Worm (Caenorhabditis elegans) whole organism, L4 larva: Measurements from ENCODE around the gene Y116A8A.2.

Source experiments
- F10B5.3 ChIP-seq: sonication (generic microtip); optimal IDR thresholded peaks from 2 replicates; lab custom pipeline; 2016; ENCODE audit warnings: mild to moderate bottlenecking, missing genetic modification characterization, missing compliant biosample characterization
- F26F4.8 ChIP-seq: fragments of 200-800 bp; sonication (Bioruptor generic); conservative IDR thresholded peaks from 2 replicates; pipeline ENCODE4 v1.3.6; 2022; ENCODE audit warnings: missing genetic modification characterization, missing compliant biosample characterization
- F44E2.7 ChIP-seq: fragments of 200-800 bp; sonication (Bioruptor generic); IDR thresholded peaks from 2 replicates; pipeline ENCODE4 v2.1.2; 2022; ENCODE audit warnings: missing genetic modification characterization, missing compliant biosample characterization
- Y105C5A.15 ChIP-seq: fragments of 200-800 bp; sonication (Bioruptor generic); IDR thresholded peaks from 2 replicates; pipeline ENCODE4 v1.3.6; 2022; ENCODE audit warnings: missing genetic modification characterization, missing compliant biosample characterization
- Y48G9A.11 ChIP-seq: fragments of 200-800 bp; sonication (Bioruptor generic); IDR thresholded peaks from 2 replicates; pipeline ENCODE4 v1.3.6; 2022; ENCODE audit warnings: missing genetic modification reagents, missing genetic modification characterization, missing compliant biosample characterization
- Y5F2A.4 ChIP-seq: fragments of 200-800 bp; sonication (Bioruptor generic); optimal IDR thresholded peaks from 2 replicates; lab custom pipeline; 2018; ENCODE audit warnings: mild to moderate bottlenecking, missing genetic modification characterization, missing compliant biosample characterization
- Y75B8A.6 ChIP-seq: fragments of 200-800 bp; sonication (Bioruptor generic); IDR thresholded peaks from 2 replicates; pipeline ENCODE4 v1.3.6; 2022; ENCODE audit warnings: missing genetic modification reagents, missing genetic modification characterization, missing compliant biosample characterization
- ZK546.5 ChIP-seq, 2 experiments: sonication (generic microtip); optimal IDR thresholded peaks; 2 replicates each; lab custom pipeline; 2017; ENCODE audit warnings: missing biosample characterization in 2 of 2, missing genetic modification characterization in 2 of 2
- aha-1 ChIP-seq: fragments of 150-350 bp; peaks from one replicate; lab custom pipeline; 2014; ENCODE audit warnings: missing biosample characterization, missing genetic modification characterization
- aly-2 ChIP-seq: sonication (generic microtip); optimal IDR thresholded peaks from 2 replicates; lab custom pipeline; 2018; ENCODE audit warnings: missing biosample characterization, missing genetic modification characterization
- arid-1 ChIP-seq: fragments of 200-800 bp; sonication (Bioruptor generic); conservative IDR thresholded peaks from 2 replicates; pipeline ENCODE4 v1.3.6; 2022; ENCODE audit warnings: missing genetic modification reagents, missing genetic modification characterization, missing compliant biosample characterization
- ceh-20 ChIP-seq: fragments of 200-800 bp; sonication (Bioruptor generic); IDR thresholded peaks from 2 replicates; pipeline ENCODE4 v1.3.6; 2022; ENCODE audit warnings: missing genetic modification reagents, missing genetic modification characterization, missing compliant biosample characterization
- ceh-44 ChIP-seq: fragments of 200-800 bp; sonication (Bioruptor generic); IDR thresholded peaks from 2 replicates; pipeline ENCODE4 v1.3.6; 2022; ENCODE audit warnings: missing genetic modification reagents, missing genetic modification characterization, missing compliant biosample characterization
- daf-16 ChIP-seq, 3 experiments: sonication (generic microtip); optimal IDR thresholded peaks; 2 replicates each; lab custom pipeline; 2016 to 2017; ENCODE audit warnings: missing genetic modification characterization in 3 of 3, missing genetic modification reagents in 3 of 3, mild to moderate bottlenecking in 2 of 3, missing compliant biosample characterization in 2 of 3, missing biosample characterization in 1 of 3, moderate library complexity in 1 of 3
- daf-8 ChIP-seq: fragments of 200-800 bp; sonication (Bioruptor generic); IDR thresholded peaks from 2 replicates; pipeline ENCODE4 v1.3.6; 2022; ENCODE audit warnings: missing genetic modification characterization, missing compliant biosample characterization
- dmd-8 ChIP-seq: fragments of 200-800 bp; sonication (Bioruptor generic); IDR thresholded peaks from 2 replicates; pipeline ENCODE4 v1.3.6; 2022; ENCODE audit warnings: missing genetic modification characterization, missing compliant biosample characterization
- duxl-1 ChIP-seq: sonication (generic microtip); optimal IDR thresholded peaks from 2 replicates; lab custom pipeline; 2016; ENCODE audit warnings: mild to moderate bottlenecking, missing genetic modification characterization, moderate library complexity, missing compliant biosample characterization; ENCODE audit not compliant: poor library complexity
- egl-27 ChIP-seq: sonication (generic microtip); optimal IDR thresholded peaks from 3 replicates; lab custom pipeline; 2017; ENCODE audit warnings: missing biosample characterization, missing genetic modification reagents, missing genetic modification characterization
- fkh-10 ChIP-seq: fragments of 150-350 bp; optimal IDR thresholded peaks from 2 replicates; lab custom pipeline; 2014; ENCODE audit warnings: missing biosample characterization, missing genetic modification reagents, missing genetic modification characterization
- hlh-30 ChIP-seq: sonication (generic microtip); optimal IDR thresholded peaks from 2 replicates; lab custom pipeline; 2017; ENCODE audit warnings: antibody characterized with exemption, mild to moderate bottlenecking, missing genetic modification characterization, missing compliant biosample characterization; ENCODE audit not compliant: insufficient read depth
- jun-1 ChIP-seq: fragments of 150-350 bp; optimal IDR thresholded peaks from 2 replicates; lab custom pipeline; 2014; ENCODE audit warnings: missing biosample characterization, missing genetic modification reagents, missing genetic modification characterization
- lin-1 ChIP-seq: fragments of 200-800 bp; sonication (Bioruptor generic); IDR thresholded peaks from 2 replicates; pipeline ENCODE4 v1.3.6; 2022; ENCODE audit warnings: missing genetic modification reagents, missing genetic modification characterization, missing compliant biosample characterization
- lin-13 ChIP-seq: fragments of 150-350 bp; optimal IDR thresholded peaks from 2 replicates; lab custom pipeline; 2014; ENCODE audit warnings: missing biosample characterization, missing genetic modification reagents, missing genetic modification characterization
- lsy-2 ChIP-seq, 2 experiments: fragments of 150-350 bp in 1 of 2; sonication (generic microtip) in 1 of 2; optimal IDR thresholded peaks; 2 replicates each; lab custom pipeline; 2014 to 2017; ENCODE audit warnings: missing biosample characterization in 2 of 2, missing genetic modification characterization in 2 of 2
- madf-9 ChIP-seq: fragments of 200-800 bp; sonication (Bioruptor generic); conservative IDR thresholded peaks from 2 replicates; pipeline ENCODE4 v1.3.6; 2022; ENCODE audit warnings: missing genetic modification reagents, missing genetic modification characterization, missing compliant biosample characterization
- mxl-2 ChIP-seq: fragments of 200-800 bp; sonication (Bioruptor generic); conservative IDR thresholded peaks from 2 replicates; pipeline ENCODE4 v1.3.6; 2022; ENCODE audit warnings: missing genetic modification reagents, missing genetic modification characterization, missing compliant biosample characterization
- mxl-3 ChIP-seq: fragments of 200-800 bp; sonication (Bioruptor generic); optimal IDR thresholded peaks from 2 replicates; lab custom pipeline; 2018; ENCODE audit warnings: mild to moderate bottlenecking, missing genetic modification characterization, missing compliant biosample characterization
- nhr-10 ChIP-seq: fragments of 150-350 bp; optimal IDR thresholded peaks from 2 replicates; lab custom pipeline; 2014; ENCODE audit warnings: missing biosample characterization, missing genetic modification characterization
- nhr-237 ChIP-seq: sonication (generic microtip); optimal IDR thresholded peaks from 2 replicates; lab custom pipeline; 2017; ENCODE audit warnings: missing biosample characterization, missing genetic modification characterization
- nhr-25 ChIP-seq: sonication (generic microtip); optimal IDR thresholded peaks from 2 replicates; lab custom pipeline; 2017; ENCODE audit warnings: missing genetic modification characterization, mild to moderate bottlenecking, missing compliant biosample characterization, antibody characterized with exemption, moderate library complexity, borderline replicate concordance; ENCODE audit not compliant: insufficient read depth
- nhr-28 ChIP-seq: fragments of 150-350 bp; optimal IDR thresholded peaks from 2 replicates; lab custom pipeline; 2014; ENCODE audit warnings: missing biosample characterization, missing genetic modification characterization
- nhr-42 ChIP-seq: fragments of 200-800 bp; sonication (Bioruptor generic); IDR thresholded peaks from 2 replicates; pipeline ENCODE4 v1.3.6; 2022; ENCODE audit warnings: missing genetic modification characterization, missing compliant biosample characterization
- nhr-6 ChIP-seq: fragments of 150-350 bp; optimal IDR thresholded peaks from 2 replicates; lab custom pipeline; 2014; ENCODE audit warnings: missing biosample characterization, missing genetic modification characterization
- nhr-77 ChIP-seq: fragments of 150-350 bp; optimal IDR thresholded peaks from 2 replicates; lab custom pipeline; 2014; ENCODE audit warnings: missing biosample characterization, missing genetic modification characterization
- pha-4 ChIP-seq, 2 experiments: fragments of 150-350 bp in 1 of 2; fragments of 200-800 bp in 1 of 2; sonication (Bioruptor generic) in 1 of 2; IDR thresholded peaks in 1 of 2; optimal IDR thresholded peaks in 1 of 2; 2 replicates each; pipeline versions ENCODE4 v1.3.6 to Lab custom; 2014 to 2022; ENCODE audit warnings: missing genetic modification characterization in 2 of 2, missing genetic modification reagents in 2 of 2, missing biosample characterization in 1 of 2, missing compliant biosample characterization in 1 of 2
- rbr-2 ChIP-seq: sonication (generic microtip); optimal IDR thresholded peaks from 2 replicates; lab custom pipeline; 2016; ENCODE audit warnings: missing genotype, missing genetic modification characterization, missing compliant biosample characterization
- saeg-2 ChIP-seq: fragments of 200-800 bp; sonication (Bioruptor generic); IDR thresholded peaks from 2 replicates; pipeline ENCODE4 v1.3.6; 2022; ENCODE audit warnings: missing genetic modification reagents, missing genetic modification characterization, missing compliant biosample characterization
- snpc-4 ChIP-seq: fragments of 150-350 bp; optimal IDR thresholded peaks from 2 replicates; lab custom pipeline; 2014; ENCODE audit warnings: missing biosample characterization, missing genetic modification characterization
- spr-1 ChIP-seq: sonication (generic microtip); optimal IDR thresholded peaks from 2 replicates; lab custom pipeline; 2016; ENCODE audit warnings: mild to moderate bottlenecking, missing genetic modification characterization, missing compliant biosample characterization
- spr-3 ChIP-seq: fragments of 200-800 bp; sonication (Bioruptor generic); optimal IDR thresholded peaks from 2 replicates; lab custom pipeline; 2018; ENCODE audit warnings: mild to moderate bottlenecking, missing genetic modification characterization, missing compliant biosample characterization
- tag-97 ChIP-seq: fragments of 200-800 bp; sonication (Bioruptor generic); IDR thresholded peaks from 2 replicates; pipeline ENCODE4 v1.3.6; 2022; ENCODE audit warnings: missing genetic modification characterization, missing compliant biosample characterization
- vab-7 ChIP-seq: fragments of 200-800 bp; sonication (Bioruptor generic); IDR thresholded peaks from 2 replicates; pipeline ENCODE4 v1.3.6; 2022; ENCODE audit warnings: missing genetic modification reagents, missing genetic modification characterization, missing compliant biosample characterization
- zag-1 ChIP-seq: fragments of 150-350 bp; optimal IDR thresholded peaks from 2 replicates; lab custom pipeline; 2014; ENCODE audit warnings: missing biosample characterization, missing genetic modification characterization

The Y116A8A.2 gene

DNA sequence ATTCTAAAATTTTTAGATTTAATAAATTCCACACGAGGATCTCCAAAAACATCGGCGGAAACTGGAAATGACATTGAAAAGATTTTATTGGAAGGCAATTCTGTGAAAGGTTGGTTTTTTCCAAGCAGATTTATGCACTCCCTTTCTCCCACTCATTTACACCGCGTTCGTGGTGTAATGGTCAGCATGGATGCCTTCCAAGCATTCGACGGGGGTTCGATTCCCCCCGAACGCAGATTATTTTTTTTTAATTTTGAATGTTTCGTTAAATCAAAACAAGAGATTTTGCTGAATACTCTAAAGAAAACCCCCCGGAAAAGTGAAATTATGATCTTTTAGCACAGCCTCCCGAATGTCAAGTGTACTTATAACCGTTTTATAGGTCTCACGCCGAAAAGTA lies 37.8 kb downstream of the Y116A8A.2 start (continued):
- TF ChIP-seq F10B5.3 (tag; lab: Kevin White, UChicago), result peak; percentile 4
- peak; percentile 67; the same call in 1 of the 2 replicates for TF ChIP-seq Y75B8A.6 (GFP tag; lab: Robert Waterston, UW)
- TF ChIP-seq daf-16 (GFP tag; optimal IDR thresholded peaks at IDR 0.05; lab: Kevin White, UChicago), result peak in 1 of 2 experiments; percentile 79
- TF ChIP-seq daf-16 (tag; optimal IDR thresholded peaks at IDR 0.05; lab: Kevin White, UChicago), result peak; percentile 37
- peak; percentile 83 for TF ChIP-seq vab-7 (GFP tag; lab: Robert Waterston, UW)
- TF ChIP-seq lin-13 (GFP tag; lab: Kevin White, UChicago), result peak; percentile 28
- TF ChIP-seq duxl-1 (tag; lab: Kevin White, UChicago), result peak; percentile 61
- TF ChIP-seq nhr-77 (tag; lab: Kevin White, UChicago), result peak; percentile 7
- peak; percentile 72 for TF ChIP-seq arid-1
- peak; percentile 44 for TF ChIP-seq Y5F2A.4
- peak; percentile 80; the same call in 1 of the 2 replicates for TF ChIP-seq pha-4 (GFP tag; IDR thresholded peaks at IDR 0.05; lab: Robert Waterston, UW)
- no peak for TF ChIP-seq pha-4 (tag; optimal IDR thresholded peaks at IDR 0.05; lab: Kevin White, UChicago)
- TF ChIP-seq ZK546.5 (tag; optimal IDR thresholded peaks at IDR 0.05; lab: Kevin White, UChicago), result no peak
- no peak for TF ChIP-seq mxl-3 (GFP tag; lab: Kevin White, UChicago)
- no peak for TF ChIP-seq nhr-10 (tag; lab: Kevin White, UChicago)
- peak; percentile 74 for TF ChIP-seq Y105C5A.15 (GFP tag; lab: Robert Waterston, UW)
- no peak for TF ChIP-seq hlh-30 (tag; lab: Kevin White, UChicago)
- TF ChIP-seq F44E2.7 (GFP tag; lab: Robert Waterston, UW), result 0 out of 2 replicates have a peak, but pooled peaks have one; percentile 45
- TF ChIP-seq mxl-2 (GFP tag; lab: Robert Waterston, UW), result 0 out of 2 replicates have a peak, but pooled peaks have one; percentile 39
- peak; percentile 76 for TF ChIP-seq madf-9 (GFP tag; lab: Robert Waterston, UW)
- 0 out of 2 replicates have a peak, but pooled peaks have one; percentile 20 for TF ChIP-seq daf-8 (GFP tag; lab: Robert Waterston, UW)
- TF ChIP-seq egl-27 (tag; lab: Kevin White, UChicago), result no peak
- TF ChIP-seq ceh-44 (GFP tag; lab: Robert Waterston, UW), result peak; percentile 61; the same call in 1 of the 2 replicates
- TF ChIP-seq tag-97 (GFP tag; lab: Robert Waterston, UW), result no peak
- TF ChIP-seq dmd-8, result peak; percentile 90; the same call in 1 of the 2 replicates
- TF ChIP-seq ceh-20, result peak; percentile 37; the same call in 1 of the 2 replicates
- peak; percentile 70 for TF ChIP-seq lin-1 (GFP tag; lab: Robert Waterston, UW)
- TF ChIP-seq nhr-25 (tag; lab: Kevin White, UChicago), result no peak
- TF ChIP-seq aha-1 (tag; lab: Kevin White, UChicago), result no peak
- TF ChIP-seq nhr-6 (tag; lab: Kevin White, UChicago), result no peak
- TF ChIP-seq spr-1 (tag; lab: Kevin White, UChicago), result peak; percentile 50

- no peak for TF ChIP-seq nhr-28 (tag; lab: Kevin White, UChicago)
- no peak for TF ChIP-seq fkh-10
- TF ChIP-seq saeg-2 (GFP tag; lab: Robert Waterston, UW), result no peak
- no peak for TF ChIP-seq lsy-2 (tag; optimal IDR thresholded peaks at IDR 0.05; lab: Kevin White, UChicago)
- no peak for TF ChIP-seq egl-27 (tag; lab: Kevin White, UChicago)
- no peak for TF ChIP-seq nhr-42 (GFP tag; lab: Robert Waterston, UW)
- no peak for TF ChIP-seq zag-1 (tag; lab: Kevin White, UChicago)
- no peak for TF ChIP-seq nhr-237 (tag; lab: Kevin White, UChicago)
- TF ChIP-seq Y48G9A.11 (GFP tag; lab: Robert Waterston, UW), result no peak
- TF ChIP-seq spr-3 (GFP tag; lab: Kevin White, UChicago), result no peak
- no peak for TF ChIP-seq lin-1 (GFP tag; lab: Robert Waterston, UW)
- TF ChIP-seq nhr-25 (tag; lab: Kevin White, UChicago), result no peak
- TF ChIP-seq aly-2 (tag; lab: Kevin White, UChicago), result no peak
- TF ChIP-seq rbr-2 (tag; lab: Kevin White, UChicago), result no peak
- TF ChIP-seq jun-1 (tag; lab: Kevin White, UChicago), result no peak
- no peak for TF ChIP-seq daf-8 (GFP tag; lab: Robert Waterston, UW)
- no peak for TF ChIP-seq F26F4.8
- no peak for TF ChIP-seq hlh-30 (tag; lab: Kevin White, UChicago)
- TF ChIP-seq snpc-4, result no peak
Measured at ce11 chrIV:16775455-16775854, 38.3 kb downstream of the Y116A8A.2 start, which contains the start of gene Y43D4A.5. TSS of gene Y43D4A.5 (plus strand) at chrIV:16775755.
